Worm (Caenorhabditis elegans) whole organism, L3 larva: ENCODE data around the gene Y82E9BR.14.

Source experiments
- ceh-28 ChIP-seq: fragments of 150-350 bp; optimal IDR thresholded peaks from 2 replicates; lab custom pipeline; 2014; ENCODE audit warnings: missing biosample characterization, missing genetic modification reagents, missing genetic modification characterization
- jun-1 ChIP-seq: fragments of 150-350 bp; optimal IDR thresholded peaks from 2 replicates; lab custom pipeline; 2014; ENCODE audit warnings: missing biosample characterization, missing genetic modification reagents, missing genetic modification characterization
- nhr-77 ChIP-seq: fragments of 150-350 bp; optimal IDR thresholded peaks from 2 replicates; lab custom pipeline; 2014; ENCODE audit warnings: missing biosample characterization, missing genetic modification characterization
- unc-39 ChIP-seq: sonication (generic microtip); optimal IDR thresholded peaks from 4 replicates; lab custom pipeline; 2017; ENCODE audit warnings: missing biosample characterization, missing genetic modification characterization

ce11 chrIII:1380535-1381274 is 33.2 kb downstream of the Y82E9BR.14 start, which contains the start of the genes pals-21 and Y82E9BR.6:
- TF ChIP-seq ceh-28 (no peak), jun-1 (no peak), nhr-77 (no peak), unc-39 (tag; lab: Kevin White, UChicago) (no peak)
